Worm (Caenorhabditis elegans): Measurements from ENCODE around the gene egl-26.

- TF ChIP-seq nhr-28 (tag; optimal IDR thresholded peaks at IDR 0.05) (no peak), snpc-4 (tag; optimal IDR thresholded peaks at IDR 0.05) (no peak), unc-39 (tag; optimal IDR thresholded peaks at IDR 0.05) (no peak), elt-3 (tag; optimal IDR thresholded peaks at IDR 0.05) (no peak), lin-32 (GFP tag; optimal IDR thresholded peaks at IDR 0.05) (no peak), ztf-11 (tag; optimal IDR thresholded peaks at IDR 0.05) (no peak), nhr-76 (tag; optimal IDR thresholded peaks at IDR 0.05) (no peak), lin-13 (tag; optimal IDR thresholded peaks at IDR 0.05) (no peak), unc-62 (GFP tag; optimal IDR thresholded peaks at IDR 0.05) (no peak), ham-2 (GFP tag; optimal IDR thresholded peaks at IDR 0.05) (no peak), nhr-237 (tag; optimal IDR thresholded peaks at IDR 0.05) (no peak), mab-5 (tag; optimal IDR thresholded peaks at IDR 0.05) (no peak), lsy-2 (tag; optimal IDR thresholded peaks at IDR 0.05) (no peak)
Observed at ce11 chrII:91419-91818, 22.0 kb downstream of the egl-26 start, which contains the start of gene mcat-1.
